Worm (Caenorhabditis elegans): ENCODE results near the gene hsp-12.2.

DNA sequence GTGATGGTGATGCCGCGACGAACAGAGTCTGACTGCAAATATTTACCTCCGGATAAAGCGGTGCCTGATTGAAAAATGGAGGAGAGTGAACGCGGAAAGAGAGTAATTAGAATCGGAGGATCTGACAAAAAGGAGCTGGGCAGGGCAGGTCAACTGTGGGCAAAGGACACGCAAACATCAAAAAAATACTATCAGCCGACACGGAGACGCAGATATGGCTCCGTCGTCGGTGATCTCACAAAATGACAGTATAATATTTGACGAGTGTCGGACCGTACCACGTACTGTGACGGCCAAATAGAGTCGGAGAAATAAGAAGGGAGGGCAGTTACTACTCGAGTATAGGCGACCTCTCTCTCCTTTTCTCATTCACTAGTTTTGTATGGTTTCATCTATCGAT is 5.4 kb upstream of the hsp-12.2 start:
- TF ChIP-seq nhr-76 (tag; optimal IDR thresholded peaks at IDR 0.05) (no peak), elt-3 (tag; optimal IDR thresholded peaks at IDR 0.05) (no peak), elt-1 (tag; optimal IDR thresholded peaks at IDR 0.05) (no peak), nfya-1 (tag; optimal IDR thresholded peaks at IDR 0.05; ENCODE audit: insufficient read depth) (no peak), mdl-1 (tag; optimal IDR thresholded peaks at IDR 0.05) (no peak), snpc-4 (tag; optimal IDR thresholded peaks at IDR 0.05) (no peak), ztf-4 (tag; optimal IDR thresholded peaks at IDR 0.05) (no peak), unc-39 (tag; optimal IDR thresholded peaks at IDR 0.05) (no peak), nhr-11 (tag; optimal IDR thresholded peaks at IDR 0.05) (no peak), skn-1 (tag; optimal IDR thresholded peaks at IDR 0.05) (no peak), nhr-77 (tag; optimal IDR thresholded peaks at IDR 0.05) (no peak), daf-12 (tag; optimal IDR thresholded peaks at IDR 0.05) (no peak)

Measured in whole organism, L3 larva.